Worm (Caenorhabditis elegans): ENCODE measurements around the gene F43G6.7.

- TF ChIP-seq hlh-6 (tag; optimal IDR thresholded peaks at IDR 0.05) (no peak), hlh-30 (tag; optimal IDR thresholded peaks at IDR 0.05; ENCODE audit: insufficient read depth) (no peak), ets-4 (tag; optimal IDR thresholded peaks at IDR 0.05) (no peak), fax-1 (tag; optimal IDR thresholded peaks at IDR 0.05) (no peak)
Observed at ce11 chrII:11811241-11811640, 651 bp downstream of the F43G6.7 start.
